Worm (Caenorhabditis elegans): Measurements from ENCODE around the gene ins-32.

DNA sequence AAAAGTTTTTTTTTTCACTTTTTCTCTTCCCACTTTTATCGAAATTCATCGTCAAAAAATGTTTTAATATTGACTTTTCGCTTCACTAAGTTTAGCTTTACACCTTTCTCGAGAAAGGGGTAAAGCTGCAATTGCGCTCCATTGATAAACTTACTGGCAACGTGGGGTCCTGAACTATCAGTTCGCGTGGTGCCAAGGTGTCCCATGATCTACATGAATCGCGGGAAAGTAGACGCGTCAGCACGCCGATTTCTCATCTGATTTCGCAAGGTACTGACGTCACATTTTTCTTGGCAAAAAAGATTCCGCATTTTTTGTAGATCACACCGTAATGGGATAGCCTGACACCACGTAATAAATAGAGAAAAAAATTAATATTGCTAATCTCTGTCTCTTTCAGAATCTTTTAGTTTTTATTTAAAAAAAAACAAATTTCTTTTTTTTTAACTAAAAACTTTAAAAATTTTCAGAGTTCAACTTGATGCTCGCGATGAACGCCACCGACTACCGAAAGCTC is 8.8 kb upstream of the ins-32 start, which contains the start of gene lido-15:
- TF ChIP-seq med-1 (GFP tag; optimal IDR thresholded peaks at IDR 0.05; ENCODE audit: insufficient read depth) (no peak), klf-2 (GFP tag; conservative IDR thresholded peaks at IDR 0.05) (no peak), T22C8.4 (GFP tag; IDR thresholded peaks at IDR 0.05) (no peak), cog-1 (tag; optimal IDR thresholded peaks at IDR 0.05) (no peak), ztf-29 (GFP tag; IDR thresholded peaks at IDR 0.05) (no peak), tab-1 (GFP tag; IDR thresholded peaks at IDR 0.05) (no peak), ztf-23 (GFP tag; IDR thresholded peaks at IDR 0.05) (no peak), flt-1 (GFP tag; IDR thresholded peaks at IDR 0.05) (no peak), ref-1 (GFP tag; conservative IDR thresholded peaks at IDR 0.05) (no peak)
